Worm (Caenorhabditis elegans) whole organism, early embryonic: ENCODE results near the gene Y38H6C.23.

Experiments used
- F13C5.2 ChIP-seq: sonication (generic microtip); optimal IDR thresholded peaks from 2 replicates; lab custom pipeline; 2017; ENCODE audit warnings: mild to moderate bottlenecking, missing genetic modification characterization, inconsistent platforms, missing compliant biosample characterization
- ceh-36 ChIP-seq: sonication (generic microtip); optimal IDR thresholded peaks from 2 replicates; lab custom pipeline; 2016; ENCODE audit warnings: missing genetic modification characterization, inconsistent platforms, missing compliant biosample characterization
- hmg-4 ChIP-seq: fragments of 200-800 bp; sonication (Bioruptor generic); optimal IDR thresholded peaks from 2 replicates; lab custom pipeline; 2018; ENCODE audit warnings: mild to moderate bottlenecking, missing genetic modification characterization, missing compliant biosample characterization
- pes-1 ChIP-seq: fragments of 200-800 bp; sonication (Bioruptor generic); IDR thresholded peaks from 2 replicates; pipeline ENCODE4 v1.3.6; 2022; ENCODE audit warnings: missing genetic modification reagents, missing genetic modification characterization, missing compliant biosample characterization
- scrt-1 ChIP-seq: fragments of 200-800 bp; sonication (Bioruptor generic); IDR thresholded peaks from 2 replicates; pipeline ENCODE4 v1.3.6; 2022; ENCODE audit warnings: missing genetic modification characterization, missing compliant biosample characterization
- sea-1 ChIP-seq: fragments of 200-800 bp; sonication (Bioruptor generic); conservative IDR thresholded peaks from 2 replicates; pipeline ENCODE4 v1.3.6; 2022; ENCODE audit warnings: missing genetic modification characterization, missing compliant biosample characterization
- tra-4 ChIP-seq: sonication (generic microtip); optimal IDR thresholded peaks from 2 replicates; lab custom pipeline; 2017; ENCODE audit warnings: missing genetic modification characterization, missing compliant biosample characterization

DNA sequence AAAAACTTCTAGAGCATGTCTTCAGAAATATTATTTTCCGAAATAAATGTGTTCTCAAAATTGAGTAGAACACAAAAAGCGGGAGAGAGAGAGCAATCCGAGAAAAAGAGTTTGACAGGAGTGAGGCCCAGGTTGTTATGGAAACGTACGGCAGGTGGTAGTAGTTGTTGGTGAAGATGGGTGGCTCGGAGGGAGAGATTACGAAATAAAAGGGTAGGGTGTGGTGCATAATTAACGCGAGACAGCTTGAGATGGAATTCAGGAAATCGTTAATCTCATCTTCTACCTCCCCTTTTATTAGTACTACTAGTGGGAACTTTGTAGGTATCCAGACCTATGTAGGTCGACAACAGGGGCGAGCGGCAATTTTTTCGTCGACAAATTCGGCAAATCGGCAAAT, 22.1 kb downstream of the Y38H6C.23 start, which contains the start of gene famh-161:
- TF ChIP-seq ceh-36 (tag; lab: Kevin White, UChicago) (no peak), pes-1 (GFP tag; lab: Robert Waterston, UW) (no peak), sea-1 (GFP tag; lab: Robert Waterston, UW) (no peak), tra-4 (tag; lab: Kevin White, UChicago) (no peak), hmg-4 (GFP tag; lab: Kevin White, UChicago) (no peak), F13C5.2 (tag; lab: Kevin White, UChicago) (no peak), scrt-1 (GFP tag; lab: Robert Waterston, UW) (no peak)
